Fruit fly (Drosophila melanogaster): ENCODE results near the gene Idgf2.
A peak's percentile ranks its signal among the peaks of the same experiment; 100 is the strongest.

Gene Idgf2

DNA sequence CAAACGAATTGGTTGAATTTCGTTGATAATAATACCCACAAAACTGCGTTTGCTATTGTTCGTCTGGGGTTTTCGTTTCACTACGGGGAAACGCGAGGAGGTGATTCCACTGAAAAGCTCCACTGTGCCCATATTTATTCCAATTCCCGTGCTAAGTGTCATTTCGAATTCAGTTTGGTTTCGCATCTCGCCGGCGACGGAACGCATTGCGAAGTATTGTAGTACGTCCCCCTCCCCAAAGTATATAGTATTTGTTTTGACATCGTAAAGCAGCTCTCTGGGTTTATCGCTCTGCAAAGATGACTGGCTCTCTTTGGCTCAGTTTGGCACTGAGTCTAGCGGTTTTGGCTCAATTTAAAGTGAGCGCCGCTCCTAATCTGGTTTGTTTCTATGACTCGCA is 3.8 kb downstream of the Idgf2 start, which contains the start of gene Idgf3 (continued):
- TF ChIP-seq cwo (GFP tag; optimal IDR thresholded peaks at IDR 0.05) = peak; percentile 10
- no peak for TF ChIP-seq CG7357 (GFP tag; IDR thresholded peaks at IDR 0.05)
- no peak for TF ChIP-seq mam (GFP tag; optimal IDR thresholded peaks at IDR 0.05)
- no peak for TF ChIP-seq CG17568 (GFP tag; optimal IDR thresholded peaks at IDR 0.05)
- no peak for TF ChIP-seq CG2202 (tag; optimal IDR thresholded peaks at IDR 0.05)
- no peak; the same call in 2 of the 3 replicates for TF ChIP-seq CG11456 (GFP tag; IDR thresholded peaks at IDR 0.05)
- no peak for TF ChIP-seq Sry-β (GFP tag; optimal IDR thresholded peaks at IDR 0.05)
- TF ChIP-seq CkIIα-i1 (GFP tag; IDR thresholded peaks at IDR 0.05) = no peak
- TF ChIP-seq zfh1 (GFP tag; IDR thresholded peaks at IDR 0.05) = no peak
- TF ChIP-seq sob (GFP tag; IDR thresholded peaks at IDR 0.05) = no peak; the same call in 1 of the 2 replicates
- no peak for TF ChIP-seq ken (GFP tag; IDR thresholded peaks at IDR 0.05)
- TF ChIP-seq CG3995 (GFP tag; optimal IDR thresholded peaks at IDR 0.05) = no peak
- TF ChIP-seq Hey (tag; optimal IDR thresholded peaks at IDR 0.05) = no peak
- TF ChIP-seq lola (GFP tag; optimal IDR thresholded peaks at IDR 0.05) = no peak
- TF ChIP-seq trh (GFP tag; optimal IDR thresholded peaks at IDR 0.05) = no peak
- TF ChIP-seq CG11093 (GFP tag; IDR thresholded peaks at IDR 0.05) = no peak
- TF ChIP-seq CG10462 (GFP tag; optimal IDR thresholded peaks at IDR 0.05) = no peak
- TF ChIP-seq Jarid2 (GFP tag; optimal IDR thresholded peaks at IDR 0.05) = peak; percentile 53
- peak; percentile 58 for TF ChIP-seq Med (GFP tag)
- TF ChIP-seq D19A (tag; optimal IDR thresholded peaks at IDR 0.05) = no peak
- TF ChIP-seq her (GFP tag; optimal IDR thresholded peaks at IDR 0.05) = no peak
- no peak for TF ChIP-seq dysf (GFP tag; IDR thresholded peaks at IDR 0.05)
- no peak for TF ChIP-seq CG33557 (GFP tag; optimal IDR thresholded peaks at IDR 0.05)
- TF ChIP-seq sug (tag; optimal IDR thresholded peaks at IDR 0.05) = peak; percentile 56
- no peak for TF ChIP-seq CG16779 (GFP tag; IDR thresholded peaks at IDR 0.05)
- TF ChIP-seq Hsf (GFP tag; optimal IDR thresholded peaks at IDR 0.05) = no peak
- no peak for TF ChIP-seq Chrac-16 (GFP tag; optimal IDR thresholded peaks at IDR 0.05)
- no peak for TF ChIP-seq aop (GFP tag; IDR thresholded peaks at IDR 0.05)
- no peak for TF ChIP-seq Kr (GFP tag; optimal IDR thresholded peaks at IDR 0.05)
- no peak for TF ChIP-seq tup (GFP tag; optimal IDR thresholded peaks at IDR 0.05)
- no peak for TF ChIP-seq emc (GFP tag; optimal IDR thresholded peaks at IDR 0.05)
- TF ChIP-seq grau (tag; optimal IDR thresholded peaks at IDR 0.05) = no peak
- no peak for TF ChIP-seq gem (tag; optimal IDR thresholded peaks at IDR 0.05)
- no peak for TF ChIP-seq CG14860 (GFP tag; IDR thresholded peaks at IDR 0.05; ENCODE audit: partially characterized antibody)
- no peak for TF ChIP-seq PHDP (tag; optimal IDR thresholded peaks at IDR 0.05)
- no peak for TF ChIP-seq CG8281 (tag; optimal IDR thresholded peaks at IDR 0.05)
- no peak for TF ChIP-seq CG6175 (GFP tag; IDR thresholded peaks at IDR 0.05)
- TF ChIP-seq slp2 (GFP tag; optimal IDR thresholded peaks at IDR 0.05) = no peak
- TF ChIP-seq CG9932 (GFP tag; IDR thresholded peaks at IDR 0.05) = no peak
- no peak for TF ChIP-seq sr (GFP tag; IDR thresholded peaks at IDR 0.05)
- TF ChIP-seq Dbx (GFP tag; IDR thresholded peaks at IDR 0.05) = peak; percentile 36; the same call in 1 of the 3 replicates
- no peak for TF ChIP-seq CG4854 (GFP tag; optimal IDR thresholded peaks at IDR 0.05)
- TF ChIP-seq CG5245 (GFP tag; optimal IDR thresholded peaks at IDR 0.05) = no peak
- no peak for TF ChIP-seq tna (GFP tag; IDR thresholded peaks at IDR 0.05; ENCODE audit: partially characterized antibody)
- TF ChIP-seq slbo (GFP tag; IDR thresholded peaks at IDR 0.05) = peak; percentile 37; the same call in 1 of the 2 replicates
- TF ChIP-seq CG10543 (GFP tag; optimal IDR thresholded peaks at IDR 0.05) = peak; percentile 62
- TF ChIP-seq CG7271 (tag; optimal IDR thresholded peaks at IDR 0.05) = no peak
- TF ChIP-seq tgo (GFP tag; IDR thresholded peaks at IDR 0.05) = peak; percentile 16; the same call in 1 of the 3 replicates
- no peak for TF ChIP-seq CG16863 (GFP tag; optimal IDR thresholded peaks at IDR 0.05)
- TF ChIP-seq Hmr (GFP tag; optimal IDR thresholded peaks at IDR 0.05) = peak; percentile 0
- no peak for TF ChIP-seq CG1602 (GFP tag; optimal IDR thresholded peaks at IDR 0.05)
- no peak for TF ChIP-seq croc (GFP tag; conservative IDR thresholded peaks at IDR 0.05)

All from whole organism, embryonic.